Worm (Caenorhabditis elegans) whole organism, L4 larva: ENCODE data around the gene nhr-100.

Source experiments
- aly-2 ChIP-seq: sonication (generic microtip); optimal IDR thresholded peaks from 2 replicates; lab custom pipeline; 2018; ENCODE audit warnings: missing biosample characterization, missing genetic modification characterization
- ceh-28 ChIP-seq: fragments of 150-350 bp; optimal IDR thresholded peaks from 2 replicates; lab custom pipeline; 2014; ENCODE audit warnings: missing biosample characterization, missing genetic modification reagents, missing genetic modification characterization
- hif-1 ChIP-seq, 2 experiments: sonication (generic microtip); optimal IDR thresholded peaks; 2 replicates each; lab custom pipeline; 2016 to 2017; ENCODE audit warnings: missing compliant biosample characterization in 2 of 2, missing genetic modification characterization in 2 of 2, missing genetic modification reagents in 2 of 2, missing genotype in 2 of 2, mild to moderate bottlenecking in 1 of 2
- nhr-11 ChIP-seq: fragments of 150-350 bp; optimal IDR thresholded peaks from 2 replicates; lab custom pipeline; 2014; ENCODE audit warnings: missing biosample characterization, missing genetic modification characterization
- skn-1 ChIP-seq: fragments of 150-350 bp; optimal IDR thresholded peaks from 2 replicates; lab custom pipeline; 2014; ENCODE audit warnings: missing biosample characterization, missing genetic modification characterization

DNA sequence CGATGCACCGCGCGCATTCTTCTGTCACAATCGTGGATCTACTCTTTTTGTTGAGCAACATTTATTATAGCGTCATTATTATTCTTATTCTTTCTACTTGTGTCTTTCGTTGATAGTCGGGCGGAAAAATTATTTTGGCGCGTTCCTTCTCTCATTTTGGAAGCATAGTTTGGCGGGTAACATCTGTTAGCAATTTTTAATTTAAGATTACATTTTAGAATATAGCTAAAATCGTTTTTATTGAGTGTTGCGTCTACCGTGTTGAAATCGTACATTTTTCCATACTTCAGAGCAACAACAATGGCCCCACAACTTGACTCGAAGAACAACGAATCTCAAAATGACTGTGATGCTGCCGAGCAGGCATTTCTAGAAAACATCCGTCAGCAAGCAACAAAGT, 37.8 kb upstream of the nhr-100 start, which contains the start of gene sdz-36:
- TF ChIP-seq aly-2: no peak
- no peak for TF ChIP-seq skn-1
- TF ChIP-seq ceh-28 (tag; lab: Kevin White, UChicago): no peak
- TF ChIP-seq hif-1 (tag; optimal IDR thresholded peaks at IDR 0.05; lab: Kevin White, UChicago): no peak
- TF ChIP-seq nhr-11: no peak
